Worm (Caenorhabditis elegans): ENCODE measurements around the gene nhr-68.

Gene nhr-68

ce11 chrV:11624954-11625353 is 51.7 kb downstream of the nhr-68 start:
- TF ChIP-seq ztf-25 (GFP tag; IDR thresholded peaks at IDR 0.05) (no peak), ceh-40 (GFP tag; IDR thresholded peaks at IDR 0.05) (no peak), ztf-18 (tag; optimal IDR thresholded peaks at IDR 0.05) (no peak), nhr-179 (tag; optimal IDR thresholded peaks at IDR 0.05) (no peak), madf-8 (GFP tag; conservative IDR thresholded peaks at IDR 0.05) (no peak), sea-2 (GFP tag; IDR thresholded peaks at IDR 0.05) (no peak), athp-1 (tag; optimal IDR thresholded peaks at IDR 0.05) (no peak), F10E7.11 (tag; optimal IDR thresholded peaks at IDR 0.05) (no peak), ceh-27 (GFP tag; optimal IDR thresholded peaks at IDR 0.05) (no peak), zfh-2 (GFP tag; conservative IDR thresholded peaks at IDR 0.05) (no peak), hsf-1 (GFP tag; IDR thresholded peaks at IDR 0.05) (no peak), aptf-2 (GFP tag; conservative IDR thresholded peaks at IDR 0.05) (no peak), egl-18 (GFP tag; IDR thresholded peaks at IDR 0.05) (no peak), snpc-3.4 (tag; optimal IDR thresholded peaks at IDR 0.05) (no peak), lin-40 (tag; optimal IDR thresholded peaks at IDR 0.05) (no peak)
